Fruit fly (Drosophila melanogaster) whole organism, wandering third instar larva: ENCODE data around the gene Pp1alpha-96A.
A peak's percentile ranks its signal among the peaks of the same experiment; 100 is the strongest.

Experiments used
- Abd-B ChIP-seq: fragments of >200 bp; optimal IDR thresholded peaks from 2 replicates; lab custom pipeline; 2017; ENCODE audit warnings: missing biosample characterization, missing genetic modification characterization
- CG9705 ChIP-seq: fragments of 200-800 bp; sonication (Bioruptor generic); optimal IDR thresholded peaks from 2 replicates; lab custom pipeline; 2018; ENCODE audit warnings: missing biosample characterization, mild to moderate bottlenecking, missing genetic modification characterization
- CrebA ChIP-seq: fragments of 200-800 bp; sonication (Bioruptor generic); optimal IDR thresholded peaks from 2 replicates; lab custom pipeline; 2016; ENCODE audit warnings: missing biosample characterization, mild to moderate bottlenecking, missing genetic modification characterization, borderline replicate concordance
- Dfd ChIP-seq: fragments of >200 bp; optimal IDR thresholded peaks from 2 replicates; lab custom pipeline; 2017; ENCODE audit warnings: missing biosample characterization, missing genetic modification characterization
- Dif ChIP-seq: fragments of 200-275, 200-300 bp; sonication (Bioruptor generic); optimal IDR thresholded peaks from 2 replicates; lab custom pipeline; 2018; ENCODE audit warnings: missing biosample characterization, missing genetic modification characterization; ENCODE audit not compliant: partially characterized antibody
- HLH106 ChIP-seq: fragments of 200-800 bp; optimal IDR thresholded peaks from 3 replicates; lab custom pipeline; 2019; ENCODE audit warnings: missing biosample characterization, mild to moderate bottlenecking, missing genetic modification characterization, moderate library complexity
- Hnf4 ChIP-seq: fragments of 200-800 bp; sonication (Bioruptor generic); optimal IDR thresholded peaks from 2 replicates; lab custom pipeline; 2016; ENCODE audit warnings: missing biosample characterization, mild to moderate bottlenecking, missing genetic modification characterization
- Hr78 ChIP-seq: fragments of >200 bp; optimal IDR thresholded peaks from 2 replicates; lab custom pipeline; 2017; ENCODE audit warnings: missing biosample characterization, missing genetic modification characterization
- Hr83 ChIP-seq: fragments of 200-300 bp; sonication (Bioruptor generic); optimal IDR thresholded peaks from 2 replicates; lab custom pipeline; 2016; ENCODE audit warnings: missing biosample characterization, mild to moderate bottlenecking, missing genetic modification characterization, moderate library complexity; ENCODE audit not compliant: poor library complexity, severe bottlenecking
- Jra ChIP-seq: sonication (Bioruptor generic); optimal IDR thresholded peaks from 2 replicates; lab custom pipeline; 2016; ENCODE audit warnings: missing biosample characterization, missing genetic modification characterization
- Myc ChIP-seq: fragments of >200 bp; optimal IDR thresholded peaks from 2 replicates; lab custom pipeline; 2017
- N ChIP-seq: fragments of >200 bp; optimal IDR thresholded peaks from 2 replicates; lab custom pipeline; 2018; ENCODE audit warnings: missing biosample characterization, missing external identifiers, missing genetic modification characterization
- OdsH ChIP-seq: fragments of 200-800 bp; sonication (Bioruptor generic); optimal IDR thresholded peaks from 2 replicates; lab custom pipeline; 2016; ENCODE audit warnings: missing biosample characterization, mild to moderate bottlenecking, missing genetic modification characterization
- Sp1 ChIP-seq: fragments of 200-800 bp; sonication (Bioruptor generic); optimal IDR thresholded peaks from 3 replicates; lab custom pipeline; 2019; ENCODE audit warnings: missing biosample characterization, mild to moderate bottlenecking, missing genetic modification characterization, moderate library complexity
- br ChIP-seq: fragments of 200-800 bp; sonication (Bioruptor generic); optimal IDR thresholded peaks from 2 replicates; lab custom pipeline; 2016; ENCODE audit warnings: missing biosample characterization, missing genetic modification characterization
- dl ChIP-seq, 2 experiments: fragments of 175-275, 200-275 bp in 1 of 2; fragments of 200-275 bp in 1 of 2; sonication (Bioruptor generic); optimal IDR thresholded peaks; lab custom pipeline; 2018; ENCODE audit warnings: mild to moderate bottlenecking in 2 of 2, missing biosample characterization in 2 of 2, missing genetic modification characterization in 2 of 2, moderate library complexity in 2 of 2; ENCODE audit not compliant: partially characterized antibody in 2 of 2, insufficient read depth in 1 of 2
- dmrt93B ChIP-seq: fragments of 200-800 bp; sonication (Bioruptor generic); optimal IDR thresholded peaks from 2 replicates; lab custom pipeline; 2018; ENCODE audit warnings: missing biosample characterization, mild to moderate bottlenecking, missing genetic modification characterization
- ey ChIP-seq: fragments of 200-800 bp; sonication (Bioruptor generic); optimal IDR thresholded peaks from 2 replicates; lab custom pipeline; 2016; ENCODE audit warnings: missing biosample characterization, missing genetic modification characterization
- foxo ChIP-seq, 2 experiments: fragments of 200-800 bp; sonication (Bioruptor generic); optimal IDR thresholded peaks; 2 replicates in 1 of 2; 3 replicates in 1 of 2; lab custom pipeline; 2016 to 2017; ENCODE audit warnings: missing biosample characterization in 2 of 2, missing genetic modification characterization in 2 of 2
- fru ChIP-seq: fragments of 200-800 bp; sonication (Bioruptor generic); optimal IDR thresholded peaks from 3 replicates; lab custom pipeline; 2016; ENCODE audit warnings: missing biosample characterization, mild to moderate bottlenecking, missing genetic modification characterization
- h ChIP-seq: fragments of 200-800 bp; sonication (Bioruptor generic); optimal IDR thresholded peaks from 3 replicates; lab custom pipeline; 2016; ENCODE audit warnings: missing biosample characterization, mild to moderate bottlenecking, missing genetic modification characterization
- jim ChIP-seq: fragments of 175-275, 200-325 bp; sonication (Bioruptor generic); optimal IDR thresholded peaks from 2 replicates; lab custom pipeline; 2016; ENCODE audit warnings: missing biosample characterization, mild to moderate bottlenecking, missing genetic modification characterization
- pan ChIP-seq: fragments of >200 bp; optimal IDR thresholded peaks from 2 replicates; lab custom pipeline; 2017
- rgr ChIP-seq: fragments of 200-800 bp; sonication (Bioruptor generic); optimal IDR thresholded peaks from 3 replicates; lab custom pipeline; 2016; ENCODE audit warnings: missing biosample characterization, mild to moderate bottlenecking, missing genetic modification characterization
- sage ChIP-seq: fragments of 200-800 bp; sonication (Bioruptor generic); optimal IDR thresholded peaks from 2 replicates; lab custom pipeline; 2016; ENCODE audit warnings: missing biosample characterization, mild to moderate bottlenecking, missing genetic modification characterization
- sv ChIP-seq: fragments of 200-800 bp; sonication (Bioruptor generic); optimal IDR thresholded peaks from 3 replicates; lab custom pipeline; 2016; ENCODE audit warnings: missing biosample characterization, missing genetic modification characterization
- tai ChIP-seq: sonication (Bioruptor generic); optimal IDR thresholded peaks from 2 replicates; lab custom pipeline; 2016; ENCODE audit warnings: missing biosample characterization, missing genetic modification characterization
- usp ChIP-seq: fragments of >200 bp; optimal IDR thresholded peaks from 2 replicates; lab custom pipeline; 2017; ENCODE audit warnings: missing biosample characterization, missing genetic modification characterization

Pp1alpha-96A gene

DNA sequence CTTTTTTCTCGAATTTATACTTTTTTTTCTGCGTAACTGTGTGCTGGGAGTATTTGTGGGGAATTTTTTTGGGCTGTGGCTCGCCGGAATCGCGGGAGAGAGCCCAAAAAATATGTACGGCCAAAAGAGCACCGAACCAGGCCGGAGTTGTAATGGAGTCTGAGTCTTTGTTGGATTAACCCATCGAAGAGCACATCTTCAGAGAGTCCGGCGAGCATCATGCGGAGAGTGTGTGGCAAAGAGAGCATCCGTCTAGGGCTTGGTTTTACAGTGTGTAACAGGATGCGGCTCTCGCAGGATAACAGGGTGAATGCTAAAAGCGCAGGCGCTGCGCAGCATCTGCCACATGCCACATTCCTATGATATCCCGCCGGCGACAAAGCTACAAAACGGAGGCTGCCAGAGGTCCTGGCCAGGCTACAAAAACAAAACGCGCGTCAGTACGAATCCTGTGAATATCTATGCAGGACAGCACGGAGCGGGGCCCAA lies 33.0 kb upstream of the Pp1alpha-96A start, which contains the start of gene nAChRalpha2:
TSS of gene nAChRalpha2 (plus strand) at position 439 of the 489 bp plus-strand sequence.
- TF ChIP-seq dl (GFP tag; optimal IDR thresholded peaks at IDR 0.05; lab: Kevin White, UChicago; ENCODE audit: insufficient read depth in 1 of 2, partially characterized antibody in 2 of 2), result no peak
- TF ChIP-seq jim, result no peak
- no peak for TF ChIP-seq Hnf4 (GFP tag; lab: Kevin White, UChicago)
- TF ChIP-seq CG9705, result no peak

DNA sequence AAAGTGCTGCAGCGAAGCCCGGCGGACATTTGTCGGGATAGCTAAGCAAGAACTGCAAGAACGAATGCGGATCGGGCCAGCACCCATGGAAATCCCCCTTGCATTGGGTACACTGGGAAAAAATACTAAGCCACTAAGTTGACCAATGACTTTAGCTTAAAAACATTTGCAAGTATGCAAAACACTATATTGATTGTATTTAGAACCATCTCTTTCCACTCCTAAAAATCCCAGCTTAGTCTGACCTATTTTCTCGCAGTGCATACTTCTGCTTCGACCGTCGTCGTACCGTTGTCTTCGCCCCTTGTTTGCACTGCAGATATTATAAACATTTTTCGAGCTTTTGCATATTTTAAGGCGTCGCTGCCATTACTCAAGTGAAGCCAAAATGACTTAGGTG lies 22.0 kb upstream of the Pp1alpha-96A start:
- TF ChIP-seq HLH106 (peak; percentile 47), Sp1 (peak; percentile 26), h (peak; percentile 52), Myc (lab: Kevin White, UChicago) (no peak), Hr83 (no peak), foxo (GFP tag; optimal IDR thresholded peaks at IDR 0.05; lab: Kevin White, UChicago) (peak in 1 of 2 experiments; percentile 49), ey (peak; percentile 41), Abd-B (GFP tag; lab: Kevin White, UChicago) (no peak), rgr (GFP tag; lab: Kevin White, UChicago) (peak; percentile 40), fru (GFP tag; lab: Kevin White, UChicago) (peak; percentile 52)

DNA sequence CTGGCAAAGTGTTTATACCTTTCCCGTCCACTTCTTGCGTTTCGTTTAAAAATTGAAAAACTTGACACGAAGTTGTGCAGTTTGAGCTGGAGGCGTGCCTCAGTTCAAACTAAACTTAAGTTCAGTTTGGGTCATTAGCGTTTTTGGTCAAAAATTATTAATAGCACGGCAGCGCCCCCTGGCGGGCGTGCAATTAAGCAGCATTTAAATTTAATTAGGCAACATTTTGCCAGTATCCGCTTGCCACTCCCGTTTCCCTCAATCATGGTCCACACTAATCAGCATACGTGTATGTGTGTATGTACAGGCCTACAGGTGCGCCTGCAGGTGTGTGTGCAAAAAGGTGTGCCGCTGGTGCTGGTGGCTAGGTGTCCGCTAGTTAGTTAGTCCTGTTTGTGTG lies 14.4 kb upstream of the Pp1alpha-96A start:
- no peak for TF ChIP-seq OdsH (GFP tag; lab: Kevin White, UChicago)
- TF ChIP-seq HLH106, result no peak
- TF ChIP-seq, all 38 proteins: peak for 0

DNA sequence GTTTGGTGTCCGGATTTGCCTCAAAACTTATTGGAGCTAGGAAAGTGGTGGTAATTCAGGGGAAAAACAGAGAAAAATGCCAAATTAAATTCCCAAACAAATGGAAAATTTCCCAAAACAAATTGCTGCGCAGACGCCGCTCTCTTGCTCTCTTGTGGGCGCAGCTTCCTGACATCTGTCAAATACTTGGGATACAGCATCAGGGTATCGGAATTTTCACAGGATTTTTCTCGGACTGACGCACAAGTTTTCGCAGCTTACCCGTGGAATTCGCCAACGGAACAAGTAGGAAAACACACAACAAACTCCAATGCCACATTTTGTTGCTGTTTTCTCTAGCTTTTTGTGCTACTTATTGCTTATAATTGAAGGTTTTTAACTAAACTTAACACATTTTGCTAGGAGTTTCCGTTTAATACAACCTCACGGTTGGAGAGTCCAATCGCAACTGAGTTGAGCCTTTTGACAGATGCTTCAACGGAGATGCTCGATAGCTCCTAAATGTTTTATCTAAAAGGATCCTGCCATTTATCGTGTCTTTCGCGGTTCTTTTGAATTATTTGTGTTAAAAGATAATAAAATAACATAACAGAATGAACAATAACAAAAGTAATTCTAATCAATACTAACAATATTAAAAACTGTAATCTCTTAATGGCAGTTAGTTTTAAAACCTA lies 3.3 kb upstream of the Pp1alpha-96A start, which contains the start of the genes nAChRbeta2 and DZIP1:
TSS of gene nAChRbeta2 (minus strand) at position 455 of the 677 bp plus-strand sequence.
TSS of gene DZIP1 (plus strand) at position 627 of the 677 bp plus-strand sequence.
- TF ChIP-seq h, result no peak
- no peak for TF ChIP-seq sv (GFP tag; lab: Kevin White, UChicago)
- no peak for TF ChIP-seq fru (GFP tag; lab: Kevin White, UChicago)
- no peak for TF ChIP-seq br
- TF ChIP-seq dmrt93B (GFP tag; lab: Kevin White, UChicago), result no peak
- TF ChIP-seq Hr78 (GFP tag; lab: Kevin White, UChicago), result no peak
- no peak for TF ChIP-seq CG9705
- TF ChIP-seq Dfd (GFP tag; lab: Kevin White, UChicago), result no peak
- TF ChIP-seq pan, result no peak
- no peak for TF ChIP-seq jim
- TF ChIP-seq sage (GFP tag; lab: Kevin White, UChicago), result no peak
- TF ChIP-seq N (GFP tag; lab: Kevin White, UChicago), result no peak
- TF ChIP-seq OdsH (GFP tag; lab: Kevin White, UChicago), result no peak
- no peak for TF ChIP-seq Abd-B (GFP tag; lab: Kevin White, UChicago)
- no peak for TF ChIP-seq Hr83
- no peak for TF ChIP-seq HLH106
- no peak for TF ChIP-seq tai (GFP tag; lab: Kevin White, UChicago)
- no peak for TF ChIP-seq Myc (lab: Kevin White, UChicago)
- TF ChIP-seq, all 38 proteins: peak for 0

DNA sequence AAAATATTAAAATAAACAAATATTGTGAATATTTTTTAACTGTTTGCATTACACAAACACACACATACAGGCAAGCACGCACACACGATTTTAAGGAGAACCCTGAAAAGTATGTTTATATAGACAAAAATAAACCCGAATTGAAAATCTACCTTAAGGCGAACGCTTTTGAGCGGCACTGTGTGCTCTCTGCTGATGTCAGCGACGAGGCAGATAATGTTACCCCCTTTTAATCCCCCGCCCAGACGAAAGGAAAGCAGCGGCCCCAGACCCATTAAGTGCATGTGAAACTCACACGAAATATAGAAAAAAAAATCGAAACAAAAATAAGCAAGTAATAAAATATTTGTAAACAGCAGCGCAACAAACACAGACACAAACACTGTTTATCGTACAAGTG lies 3.2 kb downstream of the Pp1alpha-96A start:
- no peak for TF ChIP-seq OdsH (GFP tag; lab: Kevin White, UChicago)
- no peak for TF ChIP-seq Dif (GFP tag; lab: Kevin White, UChicago)
- TF ChIP-seq Hr83, result no peak
- no peak for TF ChIP-seq Jra (GFP tag; lab: Kevin White, UChicago)
- no peak for TF ChIP-seq usp (GFP tag; lab: Kevin White, UChicago)

DNA sequence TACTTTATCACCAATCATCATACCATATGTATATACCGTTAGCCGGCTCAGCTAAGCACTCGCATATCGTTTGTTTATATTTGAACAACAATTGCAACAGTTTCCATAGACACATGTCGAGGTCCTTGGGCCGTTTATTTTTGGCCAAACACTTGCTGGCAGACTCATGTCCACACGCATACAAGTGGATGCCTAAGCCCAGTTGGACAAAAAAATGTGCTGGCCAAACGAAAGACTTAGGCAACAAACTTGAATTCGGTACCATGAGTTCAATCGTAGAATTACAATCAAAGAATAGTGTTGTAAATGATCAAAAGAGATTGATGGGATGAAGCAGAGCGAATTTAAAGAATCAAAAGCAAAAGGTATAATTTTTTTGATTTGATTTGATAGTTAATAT lies 5.5 kb downstream of the Pp1alpha-96A start, which contains the start of gene CG13622:
TSS of gene CG13622 (minus strand) at position 101 of the 400 bp plus-strand sequence.
- no peak for TF ChIP-seq Dif (GFP tag; lab: Kevin White, UChicago)
- TF ChIP-seq CrebA (GFP tag; lab: Kevin White, UChicago), result no peak
- TF ChIP-seq sv (GFP tag; lab: Kevin White, UChicago), result no peak
- TF ChIP-seq Hr78 (GFP tag; lab: Kevin White, UChicago), result no peak
- TF ChIP-seq, all 38 proteins: peak for 0
